Worm (Caenorhabditis elegans) whole organism, midembryonic: Measurements from ENCODE around the gene Y38H8A.7.

ENCODE experiments used
- T22C8.4 ChIP-seq: fragments of 200-800 bp; sonication (Bioruptor generic); IDR thresholded peaks from 2 replicates; pipeline ENCODE4 v1.3.6; 2022; ENCODE audit warnings: missing genetic modification characterization, missing compliant biosample characterization
- cog-1 ChIP-seq: sonication (generic microtip); optimal IDR thresholded peaks from 2 replicates; lab custom pipeline; 2016; ENCODE audit warnings: missing genetic modification characterization, missing compliant biosample characterization
- klf-2 ChIP-seq: fragments of 200-800 bp; sonication (Bioruptor generic); conservative IDR thresholded peaks from 2 replicates; pipeline ENCODE4 v1.3.6; 2022; ENCODE audit warnings: missing genetic modification reagents, missing genetic modification characterization, missing compliant biosample characterization
- ztf-29 ChIP-seq: fragments of 200-800 bp; sonication (Bioruptor generic); IDR thresholded peaks from 2 replicates; pipeline ENCODE4 v1.3.6; 2022; ENCODE audit warnings: missing genetic modification reagents, missing genetic modification characterization, missing compliant biosample characterization

DNA sequence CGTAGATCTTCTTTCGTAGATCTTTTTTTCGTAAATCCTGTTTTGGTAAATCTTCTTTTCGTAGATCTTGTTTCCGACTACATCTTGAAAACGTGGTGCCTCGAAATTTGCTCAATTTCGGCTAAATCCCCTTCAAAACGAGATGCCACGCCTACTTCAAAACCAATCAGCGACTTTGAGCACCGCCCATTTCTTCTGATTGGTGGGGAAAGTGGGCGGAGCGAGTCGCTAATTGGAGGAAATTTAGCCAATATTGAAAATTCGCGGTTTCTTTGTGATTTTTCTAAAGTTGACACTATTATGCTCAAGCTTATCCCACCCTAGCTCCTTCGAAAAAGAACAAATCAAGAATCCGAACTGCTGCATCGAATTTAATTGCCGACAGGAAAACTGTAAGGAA, 32.3 kb downstream of the Y38H8A.7 start:
- no peak for TF ChIP-seq T22C8.4 (GFP tag; lab: Robert Waterston, UW)
- no peak for TF ChIP-seq cog-1 (tag; lab: Kevin White, UChicago)
- no peak for TF ChIP-seq klf-2
- no peak for TF ChIP-seq ztf-29
